Worm (Caenorhabditis elegans): ENCODE data around the gene his-72.
"Not testable (repeated sequence)": the region's sequence is repeated elsewhere in the genome, so short reads cannot be mapped to it uniquely, and the experiment has no call there.

- TF ChIP-seq ama-1 (optimal IDR thresholded peaks at IDR 0.05); ztf-11 (tag; optimal IDR thresholded peaks at IDR 0.05); aha-1 (tag); mdt-29 (GFP tag; IDR thresholded peaks at IDR 0.05); aly-2 (tag; optimal IDR thresholded peaks at IDR 0.05); dpl-1 (GFP tag; optimal IDR thresholded peaks at IDR 0.05); php-3 (GFP tag; IDR thresholded peaks at IDR 0.05): not testable (repeated sequence)
These were observed 13.9 kb upstream of the his-72 start for ce11 chrIII:12382799-12383198.

Measured in whole organism, L4 larva.